Fruit fly (Drosophila melanogaster) whole organism, adult: Measurements from ENCODE around the gene Gclm.

ENCODE experiments used
- CG14711 ChIP-seq: fragments of 200-800 bp; sonication (Bioruptor generic); optimal IDR thresholded peaks from 2 replicates; lab custom pipeline; 2018; ENCODE audit warnings: missing biosample characterization, mild to moderate bottlenecking, missing genetic modification characterization, moderate library complexity
- CG1620 ChIP-seq: fragments of 200-800 bp; sonication (Bioruptor generic); optimal IDR thresholded peaks from 2 replicates; lab custom pipeline; 2016; ENCODE audit warnings: missing biosample characterization, missing genetic modification characterization
- CG5204 ChIP-seq: fragments of 200-800 bp; sonication (Bioruptor generic); optimal IDR thresholded peaks from 2 replicates; lab custom pipeline; 2016; ENCODE audit warnings: missing biosample characterization, missing genetic modification characterization
- CG7101 ChIP-seq: fragments of 200-800 bp; sonication (Bioruptor generic); optimal IDR thresholded peaks from 2 replicates; lab custom pipeline; 2018; ENCODE audit warnings: missing biosample characterization, mild to moderate bottlenecking, missing genetic modification characterization, moderate library complexity
- Clk ChIP-seq: fragments of 200-800 bp; sonication (Bioruptor generic); optimal IDR thresholded peaks from 2 replicates; lab custom pipeline; 2017; ENCODE audit warnings: missing biosample characterization, missing genetic modification characterization
- Crg-1 ChIP-seq: fragments of 200-800 bp; sonication (Bioruptor generic); optimal IDR thresholded peaks from 2 replicates; lab custom pipeline; 2016; ENCODE audit warnings: missing biosample characterization, missing genetic modification characterization
- Mnt ChIP-seq: fragments of 200-800 bp; sonication (Bioruptor generic); optimal IDR thresholded peaks from 2 replicates; lab custom pipeline; 2016; ENCODE audit warnings: missing biosample characterization, mild to moderate bottlenecking, missing genetic modification characterization
- bab1 ChIP-seq: fragments of 200-800 bp; sonication (Bioruptor generic); optimal IDR thresholded peaks from 3 replicates; lab custom pipeline; 2019; ENCODE audit warnings: missing biosample characterization, mild to moderate bottlenecking, missing genetic modification characterization, moderate library complexity
- cic ChIP-seq: fragments of 200-800 bp; sonication (Bioruptor generic); optimal IDR thresholded peaks from 2 replicates; lab custom pipeline; 2017; ENCODE audit warnings: missing biosample characterization, mild to moderate bottlenecking, missing genetic modification characterization, moderate library complexity
- cnc ChIP-seq, 2 experiments: fragments of >200 bp; optimal IDR thresholded peaks; 2 replicates each; lab custom pipeline; 2017
- kay ChIP-seq: fragments of 200-800 bp; sonication (Bioruptor generic); peaks from one replicate; lab custom pipeline; 2016; ENCODE audit warnings: missing biosample characterization, missing genetic modification characterization, borderline replicate concordance
- ovo ChIP-seq: fragments of 200-800 bp; sonication (Bioruptor generic); optimal IDR thresholded peaks from 2 replicates; lab custom pipeline; 2016; ENCODE audit warnings: missing biosample characterization, missing genetic modification characterization
- tj ChIP-seq: fragments of 200-800 bp; sonication (Bioruptor generic); optimal IDR thresholded peaks from 3 replicates; lab custom pipeline; 2017; ENCODE audit warnings: missing biosample characterization, mild to moderate bottlenecking, missing genetic modification characterization, moderate library complexity
- toe ChIP-seq: fragments of 200-800 bp; sonication (Bioruptor generic); optimal IDR thresholded peaks from 2 replicates; lab custom pipeline; 2016; ENCODE audit warnings: missing biosample characterization, missing genetic modification characterization

DNA sequence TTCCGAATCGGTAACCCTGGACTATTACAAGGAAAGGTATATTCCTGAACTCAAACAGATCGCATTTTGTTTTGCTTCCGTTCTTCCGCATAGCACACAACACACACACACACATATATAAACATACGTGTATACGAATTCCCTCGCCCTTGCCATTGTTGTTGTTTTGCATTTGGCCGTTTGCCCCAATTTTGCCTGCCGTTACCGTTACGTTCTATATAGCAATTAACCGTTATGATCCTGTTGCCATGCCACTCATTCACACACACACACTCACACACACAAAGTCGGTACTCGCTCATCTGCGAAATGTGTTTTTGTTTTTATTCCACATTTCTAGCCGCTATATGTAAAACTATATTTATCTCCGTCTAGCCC lies 41.1 kb upstream of the Gclm start:
- TF ChIP-seq cic (GFP tag; lab: Kevin White, UChicago) (peak; percentile 8), kay (GFP tag; lab: Kevin White, UChicago) (no peak), cnc (optimal IDR thresholded peaks at IDR 0.05; lab: Kevin White, UChicago) (no peak), Mnt (no peak), Clk (no peak), CG7101 (tag; lab: Kevin White, UChicago) (no peak), CG1620 (GFP tag; lab: Kevin White, UChicago) (no peak), tj (GFP tag; lab: Kevin White, UChicago) (peak; percentile 4), CG5204 (GFP tag; lab: Kevin White, UChicago) (no peak), toe (GFP tag; lab: Kevin White, UChicago) (no peak), Crg-1 (GFP tag; lab: Kevin White, UChicago) (no peak), CG14711 (no peak), ovo (GFP tag; lab: Kevin White, UChicago) (peak; percentile 86), bab1 (no peak)
